Worm (Caenorhabditis elegans): ENCODE results near the gene clec-250.

- TF ChIP-seq him-1 (tag; optimal IDR thresholded peaks at IDR 0.05): no peak
- no peak for TF ChIP-seq W03F9.2 (tag; optimal IDR thresholded peaks at IDR 0.05)
- TF ChIP-seq dao-5 (tag; optimal IDR thresholded peaks at IDR 0.05): no peak
Measured at ce11 chrV:18787417-18787918, 45.5 kb upstream of the clec-250 start, which contains the start of gene Y17D7B.2.
